Worm (Caenorhabditis elegans) whole organism, L4/young adult: ENCODE results near the gene sma-1.

Experiments
- W03F9.2 ChIP-seq: fragments of 150-350 bp; optimal IDR thresholded peaks from 2 replicates; lab custom pipeline; 2014; ENCODE audit warnings: missing biosample characterization, missing genetic modification characterization
- dao-5 ChIP-seq: sonication (generic microtip); optimal IDR thresholded peaks from 2 replicates; lab custom pipeline; 2016; ENCODE audit warnings: missing genotype, missing genetic modification characterization, moderate library complexity, missing compliant biosample characterization
- him-1 ChIP-seq: sonication (generic microtip); optimal IDR thresholded peaks from 2 replicates; lab custom pipeline; 2016; ENCODE audit warnings: missing genotype, missing genetic modification reagents, missing genetic modification characterization, missing compliant biosample characterization

ce11 chrV:11858299-11858698, 41.0 kb upstream of the sma-1 start:
- TF ChIP-seq W03F9.2 (tag; lab: Kevin White, UChicago) (no peak), him-1 (tag; lab: Kevin White, UChicago) (no peak), dao-5 (no peak)
